Worm (Caenorhabditis elegans) whole organism, dauer: ENCODE results near the gene F23D12.11.

ENCODE experiments used
- unc-62 ChIP-seq: sonication (generic microtip); optimal IDR thresholded peaks from 2 replicates; lab custom pipeline; 2017; ENCODE audit warnings: missing biosample characterization, missing genetic modification reagents, missing genetic modification characterization

Gene F23D12.11

ce11 chrX:14423105-14423504, 1.4 kb downstream of the F23D12.11 start, which contains the start of gene fipr-3:
Gene fipr-3 (plus strand): TSS chrX:14423405.
- TF ChIP-seq unc-62 (GFP tag; lab: Kevin White, UChicago), result no peak

- TF ChIP-seq unc-62 (GFP tag; lab: Kevin White, UChicago), result no peak
Measured at ce11 chrX:14421529-14421982, 3.0 kb downstream of the F23D12.11 start, which contains the start of gene F23D12.2. Gene F23D12.2 (minus strand): TSS chrX:14421579.

ce11 chrX:14415641-14416040, 8.9 kb downstream of the F23D12.11 start, which contains the start of gene F23D12.10:
Gene F23D12.10 (minus strand): TSS chrX:14415741.
- TF ChIP-seq unc-62 (GFP tag; lab: Kevin White, UChicago), result no peak

ce11 chrX:14412774-14413173, 11.8 kb downstream of the F23D12.11 start, which contains the start of gene fbxa-179:
Gene fbxa-179 (minus strand): TSS chrX:14412874.
- no peak for TF ChIP-seq unc-62 (GFP tag; lab: Kevin White, UChicago)

ce11 chrX:14405817-14406216, 18.7 kb downstream of the F23D12.11 start, which contains the start of gene frpr-17:
Gene frpr-17 (plus strand): TSS chrX:14406117.
- TF ChIP-seq unc-62 (GFP tag; lab: Kevin White, UChicago), result no peak

- TF ChIP-seq unc-62 (GFP tag; lab: Kevin White, UChicago), result no peak
Measured at ce11 chrX:14401230-14401629, 23.3 kb downstream of the F23D12.11 start.

- TF ChIP-seq unc-62 (GFP tag; lab: Kevin White, UChicago), result no peak
Measured at ce11 chrX:14399035-14399434, 25.5 kb downstream of the F23D12.11 start.

ce11 chrX:14395267-14395666, 29.3 kb downstream of the F23D12.11 start, which contains the start of gene Y60A9.1:
Gene Y60A9.1 (minus strand): TSS chrX:14395367.
- TF ChIP-seq unc-62 (GFP tag; lab: Kevin White, UChicago), result no peak

ce11 chrX:14382951-14383350, 41.6 kb downstream of the F23D12.11 start, which contains the start of gene Y60A9.3:
Gene Y60A9.3 (plus strand): TSS chrX:14383251.
- no peak for TF ChIP-seq unc-62 (GFP tag; lab: Kevin White, UChicago)

- no peak for TF ChIP-seq unc-62 (GFP tag; lab: Kevin White, UChicago)
Measured at ce11 chrX:14377169-14377568, 47.4 kb downstream of the F23D12.11 start, which contains the start of gene Y60A9A.1. Gene Y60A9A.1 (minus strand): TSS chrX:14377269.
